Worm (Caenorhabditis elegans): ENCODE measurements around the gene pde-4.
A peak's percentile ranks its signal among the peaks of the same experiment; 100 is the strongest.

The pde-4 gene

ce11 chrII:7662008-7662686, 11.1 kb upstream of the pde-4 start, which contains the start of gene alfa-1:
Gene alfa-1 (minus strand): TSS chrII:7662522.
- TF ChIP-seq blmp-1 (tag; optimal IDR thresholded peaks at IDR 0.05) (no peak), mab-5 (tag; optimal IDR thresholded peaks at IDR 0.05) (no peak), mls-2 (tag; optimal IDR thresholded peaks at IDR 0.05) (no peak), hlh-1 (tag; optimal IDR thresholded peaks at IDR 0.05) (peak; percentile 69), nhr-2 (tag; optimal IDR thresholded peaks at IDR 0.05) (no peak), unc-62 (GFP tag; optimal IDR thresholded peaks at IDR 0.05) (peak; percentile 3), lsy-2 (tag; optimal IDR thresholded peaks at IDR 0.05) (peak; percentile 6), ztf-11 (tag; optimal IDR thresholded peaks at IDR 0.05) (no peak)

- TF ChIP-seq cnd-1 (tag; optimal IDR thresholded peaks at IDR 0.05): no peak
- no peak for TF ChIP-seq bed-3 (GFP tag; optimal IDR thresholded peaks at IDR 0.05)
- no peak for TF ChIP-seq lin-32 (GFP tag; optimal IDR thresholded peaks at IDR 0.05)
- TF ChIP-seq sptf-1 (tag; optimal IDR thresholded peaks at IDR 0.05): no peak
- TF ChIP-seq sem-2 (GFP tag; optimal IDR thresholded peaks at IDR 0.05): no peak
- no peak for TF ChIP-seq ceh-83 (GFP tag; optimal IDR thresholded peaks at IDR 0.05)
- TF ChIP-seq nhr-237 (tag; optimal IDR thresholded peaks at IDR 0.05): no peak
- no peak for TF ChIP-seq nhr-76 (tag; optimal IDR thresholded peaks at IDR 0.05)
- no peak for TF ChIP-seq unc-62 (GFP tag; optimal IDR thresholded peaks at IDR 0.05)
- no peak for TF ChIP-seq tbx-8 (GFP tag; optimal IDR thresholded peaks at IDR 0.05)
Measured at ce11 chrII:7643214-7643613, 7.8 kb downstream of the pde-4 start.

- TF ChIP-seq unc-39 (tag; optimal IDR thresholded peaks at IDR 0.05) (no peak), unc-62 (GFP tag; optimal IDR thresholded peaks at IDR 0.05) (peak; percentile 77), mls-2 (tag; optimal IDR thresholded peaks at IDR 0.05) (peak; percentile 9), unc-120 (tag; optimal IDR thresholded peaks at IDR 0.05; ENCODE audit: poor library complexity, severe bottlenecking) (peak; percentile 91), sptf-1 (tag; optimal IDR thresholded peaks at IDR 0.05) (peak; percentile 34), ces-1 (GFP tag; optimal IDR thresholded peaks at IDR 0.05) (peak; percentile 80)
Measured at ce11 chrII:7642016-7642653, 8.9 kb downstream of the pde-4 start.

ce11 chrII:7640161-7640841, 10.7 kb downstream of the pde-4 start:
- TF ChIP-seq sptf-1 (tag; optimal IDR thresholded peaks at IDR 0.05) (no peak), hlh-1 (tag; optimal IDR thresholded peaks at IDR 0.05) (peak; percentile 63), blmp-1 (tag; optimal IDR thresholded peaks at IDR 0.05) (no peak), unc-120 (tag; optimal IDR thresholded peaks at IDR 0.05; ENCODE audit: poor library complexity, severe bottlenecking) (peak; percentile 57), ces-1 (GFP tag; optimal IDR thresholded peaks at IDR 0.05) (peak; percentile 7)

ce11 chrII:7639036-7639435, 12.0 kb downstream of the pde-4 start:
- TF ChIP-seq ztf-11 (tag; optimal IDR thresholded peaks at IDR 0.05): no peak
- TF ChIP-seq nhr-76 (tag; optimal IDR thresholded peaks at IDR 0.05): no peak
- TF ChIP-seq pha-4 (tag; optimal IDR thresholded peaks at IDR 0.05): no peak
- TF ChIP-seq cnd-1 (tag; optimal IDR thresholded peaks at IDR 0.05): no peak
- TF ChIP-seq mls-2 (tag; optimal IDR thresholded peaks at IDR 0.05): no peak
- no peak for TF ChIP-seq unc-62 (GFP tag; optimal IDR thresholded peaks at IDR 0.05)
- no peak for TF ChIP-seq elt-3 (tag; optimal IDR thresholded peaks at IDR 0.05)
- TF ChIP-seq nhr-237 (tag; optimal IDR thresholded peaks at IDR 0.05): no peak
- no peak for TF ChIP-seq tbx-8 (GFP tag; optimal IDR thresholded peaks at IDR 0.05)
- no peak for TF ChIP-seq unc-39 (tag; optimal IDR thresholded peaks at IDR 0.05)
- TF ChIP-seq nhr-28 (tag; optimal IDR thresholded peaks at IDR 0.05): no peak
- no peak for TF ChIP-seq mep-1 (tag; optimal IDR thresholded peaks at IDR 0.05)
- TF ChIP-seq nhr-2 (tag; optimal IDR thresholded peaks at IDR 0.05): no peak
- TF ChIP-seq hlh-1 (tag; optimal IDR thresholded peaks at IDR 0.05): no peak
- TF ChIP-seq ham-2 (GFP tag; optimal IDR thresholded peaks at IDR 0.05): no peak
- TF ChIP-seq zip-8 (tag; optimal IDR thresholded peaks at IDR 0.05): no peak
- no peak for TF ChIP-seq nhr-12 (tag; optimal IDR thresholded peaks at IDR 0.05)
- TF ChIP-seq snpc-4 (tag; optimal IDR thresholded peaks at IDR 0.05): no peak
- no peak for TF ChIP-seq lin-32 (GFP tag; optimal IDR thresholded peaks at IDR 0.05)
- TF ChIP-seq ceh-43 (GFP tag; optimal IDR thresholded peaks at IDR 0.05): no peak

All from whole organism, mixed stage, embryonic.